Fruit fly (Drosophila melanogaster): ENCODE measurements around the gene dnc.

dnc gene

DNA sequence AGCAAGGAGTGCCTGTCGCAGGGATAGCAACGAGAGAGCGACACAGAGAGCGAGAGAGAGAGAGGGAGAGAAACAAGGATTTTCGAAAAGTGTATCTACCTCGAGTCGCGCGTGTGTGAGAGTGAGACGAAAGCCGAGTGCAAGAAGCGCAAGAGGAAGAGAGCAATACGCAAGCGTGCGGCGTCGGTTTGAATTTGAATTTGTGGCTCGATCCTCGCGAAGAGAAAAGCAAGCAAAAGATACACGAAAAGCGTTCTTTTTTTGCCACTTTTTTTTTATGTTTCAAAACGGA is 41.2 kb upstream of the dnc start:
- TF ChIP-seq Dif (GFP tag; optimal IDR thresholded peaks at IDR 0.05; ENCODE audit: partially characterized antibody) (peak; percentile 22), sage (GFP tag; optimal IDR thresholded peaks at IDR 0.05) (no peak), dl (GFP tag; optimal IDR thresholded peaks at IDR 0.05; ENCODE audit: insufficient read depth in 1 of 2, partially characterized antibody in 2 of 2) (peak; percentile 7 to 21)

DNA sequence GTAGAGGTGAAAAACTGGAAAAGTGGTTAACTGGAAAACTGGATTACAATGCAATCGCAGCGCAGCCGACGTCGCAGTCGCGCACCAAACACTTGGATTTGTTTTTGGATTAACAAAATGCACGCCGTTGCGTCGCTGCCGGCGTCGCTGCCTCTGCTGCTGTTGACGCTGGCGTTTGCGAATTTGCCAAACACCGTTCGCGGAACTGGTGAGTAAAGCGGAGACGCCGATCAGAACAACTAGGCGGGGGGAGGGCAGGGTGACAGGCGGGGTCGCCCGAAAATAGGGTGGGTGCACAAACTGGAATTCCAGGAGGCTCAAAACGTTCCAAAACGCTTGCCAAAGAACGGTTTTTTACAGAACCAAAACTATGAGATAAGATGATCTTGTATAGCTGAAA is 40.6 kb upstream of the dnc start:
- TF ChIP-seq psq (GFP tag; optimal IDR thresholded peaks at IDR 0.05) (peak; percentile 77), jim (GFP tag; optimal IDR thresholded peaks at IDR 0.05) (no peak)

DNA sequence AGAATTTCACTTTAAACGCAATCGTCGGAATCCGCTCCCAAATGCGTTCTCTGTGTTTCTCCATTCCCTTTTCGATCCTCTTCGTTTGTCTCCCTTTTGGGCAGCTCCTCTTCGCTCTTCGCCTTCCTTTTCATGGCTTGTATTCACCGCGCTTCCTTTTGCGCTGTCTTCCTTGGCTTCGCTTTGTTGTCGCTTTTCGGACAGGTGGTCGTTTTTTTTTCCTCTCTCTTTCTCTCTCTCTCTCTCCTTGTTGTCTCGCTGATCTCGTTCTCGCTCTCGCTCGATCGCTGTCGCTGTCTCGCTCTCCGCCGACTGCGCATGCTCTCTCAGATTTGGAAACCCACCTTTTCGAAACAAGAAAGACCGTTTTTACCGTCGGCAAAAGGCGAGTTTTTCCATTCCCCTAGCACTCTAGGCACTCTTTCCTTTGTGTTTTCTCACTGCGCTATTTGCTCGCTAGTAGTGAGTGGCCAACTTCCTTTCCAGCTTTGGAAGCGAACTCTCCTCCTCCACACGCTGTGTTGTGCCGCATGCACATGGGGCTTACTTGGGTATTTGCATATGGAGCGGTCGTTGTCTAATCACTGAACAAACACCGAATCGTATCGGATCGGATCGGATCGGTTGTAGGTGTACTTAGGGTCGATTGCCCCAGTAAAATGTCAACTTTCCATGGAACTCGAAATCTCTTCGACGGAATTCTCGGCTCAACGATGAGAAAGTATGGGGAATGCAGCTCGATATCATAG is 39.7 kb upstream of the dnc start:
- no peak for TF ChIP-seq woc (GFP tag; optimal IDR thresholded peaks at IDR 0.05)
- TF ChIP-seq Hnf4 (GFP tag; optimal IDR thresholded peaks at IDR 0.05) = peak; percentile 52
- peak in 1 of 2 experiments; percentile 22 for TF ChIP-seq foxo (GFP tag; optimal IDR thresholded peaks at IDR 0.05)
- no peak for TF ChIP-seq dmrt93B (GFP tag; optimal IDR thresholded peaks at IDR 0.05)
- peak; percentile 81 for TF ChIP-seq Hr83 (GFP tag; optimal IDR thresholded peaks at IDR 0.05; ENCODE audit: poor library complexity, severe bottlenecking)
- TF ChIP-seq CG32264 (GFP tag; optimal IDR thresholded peaks at IDR 0.05) = no peak
- peak; percentile 42 for TF ChIP-seq OdsH (GFP tag; optimal IDR thresholded peaks at IDR 0.05)
- TF ChIP-seq pan (optimal IDR thresholded peaks at IDR 0.05) = no peak
- peak; percentile 31 for TF ChIP-seq h (GFP tag; optimal IDR thresholded peaks at IDR 0.05)
- TF ChIP-seq tai (GFP tag; optimal IDR thresholded peaks at IDR 0.05) = peak; percentile 54
- no peak for TF ChIP-seq Hr78 (GFP tag; optimal IDR thresholded peaks at IDR 0.05)
- peak; percentile 45 for TF ChIP-seq Jra (GFP tag; optimal IDR thresholded peaks at IDR 0.05)
- TF ChIP-seq CrebA (GFP tag; optimal IDR thresholded peaks at IDR 0.05; ENCODE audit: borderline replicate concordance) = no peak
- peak; percentile 99 for TF ChIP-seq psq (GFP tag; optimal IDR thresholded peaks at IDR 0.05)
- TF ChIP-seq br (GFP tag; optimal IDR thresholded peaks at IDR 0.05) = peak; percentile 0
- TF ChIP-seq dl (GFP tag; optimal IDR thresholded peaks at IDR 0.05; ENCODE audit: insufficient read depth in 1 of 2, partially characterized antibody in 2 of 2) = peak in 1 of 2 experiments; percentile 12
- TF ChIP-seq rgr (GFP tag; optimal IDR thresholded peaks at IDR 0.05) = peak; percentile 39

DNA sequence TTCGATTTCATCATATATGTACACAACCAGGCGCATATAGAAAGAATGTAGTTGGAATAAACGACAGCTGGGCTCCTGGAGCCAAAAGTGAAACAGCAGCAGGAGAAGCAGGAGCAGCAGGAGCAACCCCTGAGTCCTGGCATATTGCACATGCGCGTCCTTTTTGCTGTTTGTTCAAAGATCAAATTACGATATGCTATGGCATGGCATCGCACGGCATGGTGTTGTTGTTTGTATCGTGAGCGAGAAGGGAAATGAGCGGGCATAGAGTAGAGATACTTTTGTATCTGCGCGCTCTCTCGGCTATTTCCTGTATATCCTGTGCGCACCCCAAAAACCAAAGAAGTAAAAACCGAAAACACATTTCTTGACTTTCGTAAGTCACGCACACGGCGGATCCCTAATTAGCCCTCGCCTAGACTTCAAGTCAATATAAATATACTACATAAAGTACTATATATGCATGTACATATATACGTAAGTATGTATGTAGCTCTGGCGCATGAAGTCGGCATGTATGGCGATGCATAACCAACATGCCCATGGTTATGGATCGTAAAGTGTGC is 38.3 kb upstream of the dnc start:
- TF ChIP-seq CG9705 (GFP tag; optimal IDR thresholded peaks at IDR 0.05) (no peak), GATAd (GFP tag; optimal IDR thresholded peaks at IDR 0.05) (no peak), sv (GFP tag; optimal IDR thresholded peaks at IDR 0.05) (no peak), br (GFP tag; optimal IDR thresholded peaks at IDR 0.05) (no peak), psq (GFP tag; optimal IDR thresholded peaks at IDR 0.05) (no peak), Sp1 (GFP tag; optimal IDR thresholded peaks at IDR 0.05) (no peak), jim (GFP tag; optimal IDR thresholded peaks at IDR 0.05) (no peak), CG32264 (GFP tag; optimal IDR thresholded peaks at IDR 0.05) (no peak), h (GFP tag; optimal IDR thresholded peaks at IDR 0.05) (no peak)

- TF ChIP-seq fru (GFP tag; optimal IDR thresholded peaks at IDR 0.05) (no peak), dmrt93B (GFP tag; optimal IDR thresholded peaks at IDR 0.05) (no peak), psq (GFP tag; optimal IDR thresholded peaks at IDR 0.05) (peak; percentile 94), Rel (GFP tag; optimal IDR thresholded peaks at IDR 0.05) (no peak), Rel (tag; optimal IDR thresholded peaks at IDR 0.05) (no peak), CrebA (GFP tag; optimal IDR thresholded peaks at IDR 0.05; ENCODE audit: borderline replicate concordance) (peak; percentile 41)
Observed at dm6 chrX:3139961-3140360, 36.3 kb upstream of the dnc start.

dm6 chrX:3140809-3141208 is 35.4 kb upstream of the dnc start:
- TF ChIP-seq pan (optimal IDR thresholded peaks at IDR 0.05) = no peak

DNA sequence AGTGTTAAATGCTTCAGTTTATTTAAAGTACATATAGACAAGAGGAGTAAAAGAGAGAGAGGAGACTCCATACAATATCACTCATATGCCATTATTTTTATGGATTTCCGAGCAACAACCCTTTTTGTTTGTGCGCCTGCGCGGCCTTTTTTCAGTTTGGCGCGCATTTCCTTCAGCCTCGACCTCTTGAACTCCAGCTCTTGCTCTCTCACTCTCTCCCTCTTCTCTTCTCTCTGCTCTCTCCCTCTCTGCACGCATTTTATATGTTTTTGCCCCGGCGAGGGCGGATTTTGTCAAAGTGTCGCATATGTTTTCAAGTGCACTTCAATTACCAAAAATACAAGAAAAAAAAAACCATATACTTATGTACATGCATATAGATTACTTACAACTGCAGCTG is 34.1 kb upstream of the dnc start:
- TF ChIP-seq woc (GFP tag; optimal IDR thresholded peaks at IDR 0.05) = no peak

Measured in whole organism, wandering third instar larva.